Fruit fly (Drosophila melanogaster) whole organism, prepupa: ENCODE results near the gene Taf9.

Experiments
- Blimp-1 ChIP-seq: fragments of 200-800 bp; sonication (Bioruptor generic); optimal IDR thresholded peaks from 3 replicates; lab custom pipeline; 2017; ENCODE audit warnings: missing biosample characterization, missing genetic modification characterization, mild to moderate bottlenecking, moderate library complexity, missing genetic modification reagents
- CG10631 ChIP-seq: fragments of 200-800 bp; sonication (Bioruptor generic); optimal IDR thresholded peaks from 2 replicates; lab custom pipeline; 2016; ENCODE audit warnings: missing biosample characterization, missing genetic modification characterization
- CG11294 ChIP-seq: fragments of 200-800 bp; sonication (Bioruptor generic); IDR thresholded peaks from 2 replicates; pipeline ENCODE4 v1.3.6; 2022; ENCODE audit warnings: missing biosample characterization, missing genetic modification characterization
- CG11762 ChIP-seq: fragments of 200-800 bp; sonication (Bioruptor generic); optimal IDR thresholded peaks from 3 replicates; lab custom pipeline; 2016; ENCODE audit warnings: missing biosample characterization, missing genetic modification characterization; ENCODE audit not compliant: insufficient read depth
- CG11902 ChIP-seq: fragments of 200-800 bp; sonication (Bioruptor generic); optimal IDR thresholded peaks from 3 replicates; lab custom pipeline; 2016; ENCODE audit warnings: missing biosample characterization, missing genetic modification characterization
- CG15336 ChIP-seq: fragments of 200-800 bp; sonication (Bioruptor generic); IDR thresholded peaks from 2 replicates; pipeline ENCODE4 v1.3.6; 2022; ENCODE audit warnings: missing biosample characterization, missing genetic modification characterization
- CG1621 ChIP-seq: fragments of 200-800 bp; sonication (Bioruptor generic); optimal IDR thresholded peaks from 3 replicates; lab custom pipeline; 2018; ENCODE audit warnings: missing biosample characterization, mild to moderate bottlenecking, missing genetic modification characterization
- CG16779 ChIP-seq: fragments of 200-800 bp; sonication (Bioruptor generic); optimal IDR thresholded peaks from 3 replicates; lab custom pipeline; 2017; ENCODE audit warnings: missing biosample characterization, mild to moderate bottlenecking, missing genetic modification characterization
- CG3032 ChIP-seq: fragments of 200-800 bp; optimal IDR thresholded peaks from 2 replicates; lab custom pipeline; 2019; ENCODE audit warnings: missing biosample characterization, mild to moderate bottlenecking, missing genetic modification characterization, moderate library complexity
- CG34406 ChIP-seq: fragments of 200-800 bp; sonication (Bioruptor generic); optimal IDR thresholded peaks from 3 replicates; lab custom pipeline; 2016; ENCODE audit warnings: missing biosample characterization, missing genetic modification characterization
- CG3919 ChIP-seq: fragments of 200-800 bp; sonication (Bioruptor generic); optimal IDR thresholded peaks from 3 replicates; lab custom pipeline; 2016; ENCODE audit warnings: missing biosample characterization, missing genetic modification characterization
- CG4318 ChIP-seq: fragments of 200-800 bp; sonication (Bioruptor generic); optimal IDR thresholded peaks from 3 replicates; lab custom pipeline; 2017; ENCODE audit warnings: missing biosample characterization, mild to moderate bottlenecking, missing genetic modification characterization
- CG6854 ChIP-seq: fragments of 200-800 bp; sonication (Bioruptor generic); optimal IDR thresholded peaks from 2 replicates; lab custom pipeline; 2017; ENCODE audit warnings: missing biosample characterization, mild to moderate bottlenecking, missing genetic modification characterization
- CG7368 ChIP-seq: fragments of 200-800 bp; sonication (Bioruptor generic); optimal IDR thresholded peaks from 3 replicates; lab custom pipeline; 2016; ENCODE audit warnings: missing biosample characterization, missing genetic modification characterization
- CG8632 ChIP-seq: fragments of 200-800 bp; sonication (Bioruptor generic); optimal IDR thresholded peaks from 3 replicates; lab custom pipeline; 2016; ENCODE audit warnings: missing biosample characterization, missing genetic modification characterization
- CG9139 ChIP-seq: fragments of 200-800 bp; sonication (Bioruptor generic); optimal IDR thresholded peaks from 3 replicates; lab custom pipeline; 2017; ENCODE audit warnings: missing biosample characterization, mild to moderate bottlenecking, missing genetic modification characterization
- Eip75B ChIP-seq: fragments of 200-800 bp; sonication (Bioruptor generic); optimal IDR thresholded peaks from 3 replicates; lab custom pipeline; 2016; ENCODE audit warnings: missing biosample characterization, missing genetic modification characterization
- Eip78C ChIP-seq: fragments of 200-800 bp; sonication (Bioruptor generic); peaks from one replicate; lab custom pipeline; 2016; ENCODE audit warnings: missing biosample characterization, missing genetic modification characterization
- Eip93F ChIP-seq: fragments of 200-800 bp; sonication (Bioruptor generic); optimal IDR thresholded peaks from 2 replicates; lab custom pipeline; 2016; ENCODE audit warnings: missing biosample characterization, mild to moderate bottlenecking, missing genetic modification characterization
- Ets21C ChIP-seq: fragments of 200-800 bp; sonication (Bioruptor generic); optimal IDR thresholded peaks from 3 replicates; lab custom pipeline; 2016; ENCODE audit warnings: missing biosample characterization, missing genetic modification characterization
- Ets96B ChIP-seq: fragments of 200-800 bp; optimal IDR thresholded peaks from 2 replicates; lab custom pipeline; 2019; ENCODE audit warnings: missing biosample characterization, mild to moderate bottlenecking, missing genetic modification characterization, moderate library complexity
- Gug ChIP-seq: fragments of 200-800 bp; sonication (Bioruptor generic); IDR thresholded peaks from 2 replicates; pipeline ENCODE4 v1.3.6; 2022; ENCODE audit warnings: missing biosample characterization, missing genetic modification characterization
- Hr38 ChIP-seq: sonication (Bioruptor generic); optimal IDR thresholded peaks from 2 replicates; lab custom pipeline; 2016; ENCODE audit warnings: missing biosample characterization, missing genetic modification characterization
- Hr39 ChIP-seq: fragments of 200-800 bp; sonication (Bioruptor generic); optimal IDR thresholded peaks from 2 replicates; lab custom pipeline; 2016; ENCODE audit warnings: missing biosample characterization, missing genetic modification characterization
- Hr4 ChIP-seq: fragments of 200-800 bp; sonication (Bioruptor generic); optimal IDR thresholded peaks from 3 replicates; lab custom pipeline; 2016; ENCODE audit warnings: missing biosample characterization, missing genetic modification characterization
- Lpt ChIP-seq: fragments of 200-800 bp; sonication (Bioruptor generic); optimal IDR thresholded peaks from 3 replicates; lab custom pipeline; 2016; ENCODE audit warnings: missing biosample characterization, missing genetic modification characterization
- Met ChIP-seq: fragments of 200-800 bp; sonication (Bioruptor generic); optimal IDR thresholded peaks from 3 replicates; lab custom pipeline; 2016; ENCODE audit warnings: missing biosample characterization, missing genetic modification characterization
- OdsH ChIP-seq: fragments of 200-800 bp; sonication (Bioruptor generic); optimal IDR thresholded peaks from 3 replicates; lab custom pipeline; 2016; ENCODE audit warnings: missing biosample characterization, missing genetic modification characterization
- Smox ChIP-seq: fragments of 200-800 bp; sonication (Bioruptor generic); optimal IDR thresholded peaks from 3 replicates; lab custom pipeline; 2016; ENCODE audit warnings: missing biosample characterization, missing genetic modification characterization
- Sox14 ChIP-seq: fragments of 200-800 bp; sonication (Bioruptor generic); optimal IDR thresholded peaks from 3 replicates; lab custom pipeline; 2016; ENCODE audit warnings: missing biosample characterization, missing genetic modification characterization
- Sox15 ChIP-seq: fragments of 200-800 bp; sonication (Bioruptor generic); optimal IDR thresholded peaks from 3 replicates; lab custom pipeline; 2016; ENCODE audit warnings: missing biosample characterization, missing genetic modification characterization
- achi ChIP-seq: fragments of 200-800 bp; sonication (Bioruptor generic); optimal IDR thresholded peaks from 3 replicates; lab custom pipeline; 2016; ENCODE audit warnings: missing biosample characterization, missing genetic modification characterization
- cyc ChIP-seq: fragments of 200-800 bp; sonication (Bioruptor generic); optimal IDR thresholded peaks from 3 replicates; lab custom pipeline; 2016; ENCODE audit warnings: missing biosample characterization, missing genetic modification characterization
- dac ChIP-seq: fragments of 200-800 bp; sonication (Bioruptor generic); optimal IDR thresholded peaks from 2 replicates; lab custom pipeline; 2017; ENCODE audit warnings: missing biosample characterization, mild to moderate bottlenecking, missing genetic modification characterization
- dsx ChIP-seq: fragments of 200-800 bp; optimal IDR thresholded peaks from 3 replicates; lab custom pipeline; 2019; ENCODE audit warnings: missing biosample characterization, mild to moderate bottlenecking, missing genetic modification characterization, moderate library complexity; ENCODE audit not compliant: poor library complexity, severe bottlenecking
- esn ChIP-seq: fragments of 200-800 bp; sonication (Bioruptor generic); optimal IDR thresholded peaks from 2 replicates; lab custom pipeline; 2016; ENCODE audit warnings: missing biosample characterization, mild to moderate bottlenecking, missing genetic modification characterization, moderate library complexity
- fd59A ChIP-seq: fragments of 200-800 bp; sonication (Bioruptor generic); optimal IDR thresholded peaks from 2 replicates; lab custom pipeline; 2017; ENCODE audit warnings: missing biosample characterization, mild to moderate bottlenecking, missing genetic modification characterization, missing genetic modification reagents
- fd85E ChIP-seq: fragments of 200-800 bp; sonication (Bioruptor generic); optimal IDR thresholded peaks from 3 replicates; lab custom pipeline; 2016; ENCODE audit warnings: missing biosample characterization, missing genetic modification characterization
- fkh ChIP-seq: fragments of 200-800 bp; sonication (Bioruptor generic); optimal IDR thresholded peaks from 3 replicates; lab custom pipeline; 2017; ENCODE audit warnings: missing biosample characterization, mild to moderate bottlenecking, missing genetic modification characterization, moderate library complexity
- lz ChIP-seq: fragments of 200-800 bp; sonication (Bioruptor generic); optimal IDR thresholded peaks from 3 replicates; lab custom pipeline; 2016; ENCODE audit warnings: missing biosample characterization, missing genetic modification characterization
- net ChIP-seq: fragments of 200-800 bp; sonication (Bioruptor generic); optimal IDR thresholded peaks from 3 replicates; lab custom pipeline; 2016; ENCODE audit warnings: missing biosample characterization, missing genetic modification characterization
- salr ChIP-seq, 2 experiments: fragments of 200-800 bp; sonication (Bioruptor generic); optimal IDR thresholded peaks; 3 replicates each; lab custom pipeline; 2016 to 2018; ENCODE audit warnings: missing biosample characterization in 2 of 2, missing genetic modification characterization in 2 of 2, mild to moderate bottlenecking in 1 of 2
- spab ChIP-seq: fragments of 200-800 bp; sonication (Bioruptor generic); optimal IDR thresholded peaks from 2 replicates; lab custom pipeline; 2017; ENCODE audit warnings: missing biosample characterization, mild to moderate bottlenecking, missing genetic modification characterization, missing genetic modification reagents
- ss ChIP-seq, 2 experiments: fragments of 200-800 bp; sonication (Bioruptor generic); optimal IDR thresholded peaks; 2 replicates in 1 of 2; 3 replicates in 1 of 2; lab custom pipeline; 2017 to 2018; ENCODE audit warnings: mild to moderate bottlenecking in 2 of 2, missing biosample characterization in 2 of 2, missing genetic modification characterization in 2 of 2, moderate library complexity in 1 of 2
- topi ChIP-seq: fragments of 200-800 bp; sonication (Bioruptor generic); optimal IDR thresholded peaks from 3 replicates; lab custom pipeline; 2016; ENCODE audit warnings: missing biosample characterization, missing genetic modification characterization

The Taf9 gene

DNA sequence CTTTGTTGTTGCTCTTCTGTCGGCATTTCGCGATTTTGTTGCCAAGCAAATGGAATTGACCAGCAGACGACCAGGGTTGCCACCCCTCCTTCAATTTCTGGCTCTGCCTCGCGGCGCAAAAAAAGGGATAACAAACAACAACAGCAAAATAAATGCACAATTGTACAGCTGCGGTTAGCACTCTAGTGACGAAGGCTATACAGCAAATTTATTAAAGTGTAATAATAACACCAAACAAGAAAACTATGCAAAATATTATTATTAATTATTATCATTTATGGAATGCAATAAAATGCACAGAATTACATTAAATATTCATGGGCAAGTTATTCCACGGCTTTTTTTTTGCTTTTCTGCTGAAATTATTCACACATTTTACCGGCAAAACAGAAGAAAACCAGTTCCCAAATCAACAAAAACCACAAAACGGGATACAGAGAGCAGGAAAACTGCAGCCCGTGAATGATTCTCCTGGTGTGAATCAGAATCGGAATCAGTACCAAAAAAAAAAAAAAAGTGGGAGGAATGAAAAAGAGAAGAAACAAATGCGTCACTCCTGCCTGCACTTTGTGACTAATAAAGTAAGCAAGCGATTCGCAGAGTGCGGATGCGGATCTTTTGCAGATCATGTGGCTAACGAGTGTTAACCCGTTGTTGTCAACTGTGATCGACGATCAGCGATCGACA, 37.4 kb downstream of the Taf9 start (continued):
- TF ChIP-seq Ets21C (GFP tag; lab: Kevin White, UChicago), result peak; percentile 28
- peak; percentile 52 for TF ChIP-seq Gug (GFP tag; lab: Robert Waterston, UW)
- peak; percentile 72 for TF ChIP-seq CG34406 (GFP tag; lab: Kevin White, UChicago)
- no peak for TF ChIP-seq CG11294 (GFP tag; lab: Robert Waterston, UW)
- TF ChIP-seq spab (GFP tag; lab: Kevin White, UChicago), result peak; percentile 26
- peak; percentile 0 for TF ChIP-seq CG11762 (GFP tag; lab: Kevin White, UChicago)
- TF ChIP-seq CG11902 (GFP tag; lab: Kevin White, UChicago), result peak; percentile 14
- peak; percentile 14 for TF ChIP-seq Blimp-1 (GFP tag; lab: Kevin White, UChicago)
- no peak for TF ChIP-seq Hr38 (GFP tag; lab: Kevin White, UChicago)
- TF ChIP-seq, all 60 proteins: peak for 51

DNA sequence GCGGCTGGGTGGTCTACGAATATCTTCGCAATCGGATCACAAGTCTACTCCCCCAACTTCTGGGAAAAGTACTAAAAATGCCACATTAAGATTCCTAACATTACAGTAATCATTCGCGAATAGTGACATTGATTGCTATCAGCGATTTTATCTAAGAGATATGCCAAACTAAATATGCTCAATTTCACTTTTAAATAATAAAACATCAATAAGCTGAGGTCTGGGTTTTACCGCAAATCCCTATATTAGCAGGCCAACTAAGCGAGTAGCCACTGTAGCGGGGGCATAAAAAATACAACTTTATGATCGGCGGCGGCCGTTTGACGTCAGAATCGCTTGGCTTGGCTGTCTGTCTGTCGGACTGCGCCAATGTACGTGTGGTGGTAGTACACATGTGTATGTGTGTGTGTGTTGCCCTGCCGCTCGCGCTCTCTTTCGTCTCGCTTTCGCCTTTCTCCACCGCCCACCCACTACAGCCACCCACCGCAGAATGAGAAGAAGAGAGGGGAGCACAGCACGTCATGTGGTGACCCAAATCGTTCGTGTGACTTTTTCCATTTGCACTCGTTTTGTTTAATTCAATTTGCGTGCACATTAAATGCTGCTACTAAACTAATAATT, 38.4 kb downstream of the Taf9 start:
- TF ChIP-seq fd59A (GFP tag; lab: Kevin White, UChicago), result peak; percentile 76
- peak; percentile 79 for TF ChIP-seq CG7368 (GFP tag; lab: Kevin White, UChicago)
- peak; percentile 91 for TF ChIP-seq Eip75B (GFP tag; lab: Kevin White, UChicago)
- peak; percentile 89 for TF ChIP-seq CG15336
- TF ChIP-seq CG9139 (GFP tag; lab: Kevin White, UChicago), result peak; percentile 6
- peak; percentile 95 for TF ChIP-seq Ets21C (GFP tag; lab: Kevin White, UChicago)
- peak; percentile 95 for TF ChIP-seq Hr4
- TF ChIP-seq Smox (GFP tag; lab: Kevin White, UChicago), result peak; percentile 93
- TF ChIP-seq esn (GFP tag; lab: Kevin White, UChicago), result peak; percentile 94
- peak; percentile 92 for TF ChIP-seq Eip93F (GFP tag; lab: Kevin White, UChicago)
- peak; percentile 54 to 80 for TF ChIP-seq ss (GFP tag; optimal IDR thresholded peaks at IDR 0.05; lab: Kevin White, UChicago)
- peak; percentile 86 for TF ChIP-seq net (GFP tag; lab: Kevin White, UChicago)
- TF ChIP-seq Ets96B (tag; lab: Kevin White, UChicago), result peak; percentile 75
- peak; percentile 87 for TF ChIP-seq CG8632 (GFP tag; lab: Kevin White, UChicago)
- peak; percentile 53 for TF ChIP-seq fd85E (GFP tag; lab: Kevin White, UChicago)
- peak; percentile 92 for TF ChIP-seq topi (GFP tag; lab: Kevin White, UChicago)
- peak; percentile 97 for TF ChIP-seq Eip78C
- TF ChIP-seq Blimp-1 (GFP tag; lab: Kevin White, UChicago), result peak; percentile 75
- TF ChIP-seq CG3032 (tag; lab: Kevin White, UChicago), result peak; percentile 78
- TF ChIP-seq Hr39 (GFP tag; lab: Kevin White, UChicago), result peak; percentile 97
- TF ChIP-seq dsx, result peak; percentile 75
- peak; percentile 92 for TF ChIP-seq cyc (GFP tag; lab: Kevin White, UChicago)
- TF ChIP-seq CG16779 (tag; lab: Kevin White, UChicago), result peak; percentile 64
- peak; percentile 85 for TF ChIP-seq CG3919 (GFP tag; lab: Kevin White, UChicago)
- peak; percentile 88 for TF ChIP-seq CG10631 (GFP tag; lab: Kevin White, UChicago)
- peak; percentile 85 for TF ChIP-seq Sox15
- peak; percentile 47 for TF ChIP-seq spab (GFP tag; lab: Kevin White, UChicago)
- peak; percentile 58 for TF ChIP-seq Hr38 (GFP tag; lab: Kevin White, UChicago)
- peak; percentile 95 for TF ChIP-seq Met (GFP tag; lab: Kevin White, UChicago)
- TF ChIP-seq CG11294 (GFP tag; lab: Robert Waterston, UW), result peak; percentile 89
- peak; percentile 85 for TF ChIP-seq CG34406 (GFP tag; lab: Kevin White, UChicago)
- peak; percentile 80 for TF ChIP-seq CG11762 (GFP tag; lab: Kevin White, UChicago)
- TF ChIP-seq Sox14, result peak; percentile 94
- peak; percentile 87 for TF ChIP-seq Lpt (GFP tag; lab: Kevin White, UChicago)
- TF ChIP-seq fkh (GFP tag; lab: Kevin White, UChicago), result peak; percentile 71
- peak; percentile 87 for TF ChIP-seq dac
- TF ChIP-seq salr (GFP tag; optimal IDR thresholded peaks at IDR 0.05; lab: Kevin White, UChicago), result peak; percentile 79 to 80
- peak; percentile 65 for TF ChIP-seq CG6854 (GFP tag; lab: Kevin White, UChicago)
- peak; percentile 77 for TF ChIP-seq CG1621 (tag; lab: Kevin White, UChicago)
- peak; percentile 91 for TF ChIP-seq CG4318 (GFP tag; lab: Kevin White, UChicago)
- peak; percentile 96 for TF ChIP-seq lz (GFP tag; lab: Kevin White, UChicago)
- peak; percentile 89 for TF ChIP-seq achi
- TF ChIP-seq OdsH (GFP tag; lab: Kevin White, UChicago), result peak; percentile 93
